Worm (Caenorhabditis elegans): Measurements from ENCODE around the gene nhr-39.

The nhr-39 gene

DNA sequence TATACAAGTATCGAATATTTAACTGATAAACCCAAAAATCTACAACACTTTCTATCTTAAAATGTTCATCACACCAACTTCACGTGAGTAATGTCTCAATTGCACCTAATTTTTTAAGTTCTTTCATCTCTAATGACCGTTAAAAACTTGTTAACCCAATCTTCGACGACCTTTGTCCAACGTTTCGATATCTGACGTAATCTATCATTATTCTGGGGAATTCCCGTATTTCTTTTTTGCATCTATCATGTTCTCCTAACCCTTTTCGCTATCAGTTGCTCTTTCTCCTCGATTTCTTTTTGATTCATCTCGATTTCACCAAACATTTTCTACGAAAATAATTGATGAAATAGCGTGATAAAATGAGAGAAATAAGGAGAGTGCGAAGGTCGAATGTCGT lies 24.6 kb downstream of the nhr-39 start:
- TF ChIP-seq nfya-2 (GFP tag; IDR thresholded peaks at IDR 0.05) = no peak
- no peak for TF ChIP-seq athp-1 (tag; optimal IDR thresholded peaks at IDR 0.05)
- TF ChIP-seq lsy-27 (tag; optimal IDR thresholded peaks at IDR 0.05; ENCODE audit: borderline replicate concordance, insufficient read depth) = no peak
- no peak for TF ChIP-seq nhr-179 (tag; optimal IDR thresholded peaks at IDR 0.05)
- 0 out of 2 replicates have a peak, but pooled peaks have one; percentile 7 for TF ChIP-seq lin-26 (GFP tag; IDR thresholded peaks at IDR 0.05)
- no peak for TF ChIP-seq pbrm-1 (GFP tag; IDR thresholded peaks at IDR 0.05)
- no peak for TF ChIP-seq Y53F4B.3 (GFP tag; IDR thresholded peaks at IDR 0.05)
- no peak for TF ChIP-seq T26A5.8 (tag; optimal IDR thresholded peaks at IDR 0.05)
- TF ChIP-seq ztf-26 (tag; optimal IDR thresholded peaks at IDR 0.05) = peak; percentile 30
- no peak for TF ChIP-seq egl-44 (GFP tag; IDR thresholded peaks at IDR 0.05)
- no peak for TF ChIP-seq madf-6 (GFP tag; IDR thresholded peaks at IDR 0.05)
- TF ChIP-seq nhr-80 (tag; optimal IDR thresholded peaks at IDR 0.05) = peak; percentile 74
- no peak for TF ChIP-seq cebp-2 (GFP tag; IDR thresholded peaks at IDR 0.05)
- TF ChIP-seq hsf-1 (GFP tag; IDR thresholded peaks at IDR 0.05) = no peak
- TF ChIP-seq tlf-1 (GFP tag; optimal IDR thresholded peaks at IDR 0.05) = no peak
- TF ChIP-seq somi-1 (GFP tag; optimal IDR thresholded peaks at IDR 0.05) = no peak
- no peak for TF ChIP-seq xnd-1 (tag; optimal IDR thresholded peaks at IDR 0.05)
- TF ChIP-seq ZK185.1 (tag; optimal IDR thresholded peaks at IDR 0.05; ENCODE audit: poor library complexity, severe bottlenecking) = no peak
- TF ChIP-seq C06A6.2 (GFP tag; conservative IDR thresholded peaks at IDR 0.05) = no peak
- no peak for TF ChIP-seq snpc-1.3 (tag; optimal IDR thresholded peaks at IDR 0.05; ENCODE audit: insufficient read depth)
- peak; percentile 48 for TF ChIP-seq atf-7 (tag; optimal IDR thresholded peaks at IDR 0.05)
- no peak for TF ChIP-seq sptf-2 (GFP tag; optimal IDR thresholded peaks at IDR 0.05)
- no peak for TF ChIP-seq mes-4 (tag; optimal IDR thresholded peaks at IDR 0.05)

DNA sequence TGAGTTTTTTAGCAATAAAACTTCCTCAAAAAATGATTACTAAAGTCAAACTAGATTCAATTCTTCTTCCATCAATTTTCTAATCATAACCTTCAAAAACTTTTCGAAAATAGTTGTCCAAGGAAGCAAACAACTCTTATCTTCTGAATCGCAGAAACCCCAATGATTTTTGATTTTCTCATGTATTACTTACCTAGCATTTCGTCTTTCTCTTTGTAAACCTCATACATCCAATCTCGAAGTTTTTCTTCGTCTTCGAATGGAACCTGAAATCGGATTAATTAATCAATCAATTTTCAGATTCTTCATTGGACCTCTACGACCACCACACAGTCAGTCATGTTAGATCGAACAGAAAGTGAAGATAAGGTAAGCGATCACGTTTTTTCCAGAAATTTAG lies 25.5 kb downstream of the nhr-39 start, which contains the start of gene K07B1.4:
Gene K07B1.4, plus strand, starts transcription at position 301 of the 400 bp plus-strand sequence.
- TF ChIP-seq let-607 (tag; optimal IDR thresholded peaks at IDR 0.05) (no peak), K12H6.12 (tag; optimal IDR thresholded peaks at IDR 0.05) (no peak), gei-17 (GFP tag; optimal IDR thresholded peaks at IDR 0.05) (no peak), snpc-1.3 (tag; optimal IDR thresholded peaks at IDR 0.05; ENCODE audit: insufficient read depth) (no peak)

DNA sequence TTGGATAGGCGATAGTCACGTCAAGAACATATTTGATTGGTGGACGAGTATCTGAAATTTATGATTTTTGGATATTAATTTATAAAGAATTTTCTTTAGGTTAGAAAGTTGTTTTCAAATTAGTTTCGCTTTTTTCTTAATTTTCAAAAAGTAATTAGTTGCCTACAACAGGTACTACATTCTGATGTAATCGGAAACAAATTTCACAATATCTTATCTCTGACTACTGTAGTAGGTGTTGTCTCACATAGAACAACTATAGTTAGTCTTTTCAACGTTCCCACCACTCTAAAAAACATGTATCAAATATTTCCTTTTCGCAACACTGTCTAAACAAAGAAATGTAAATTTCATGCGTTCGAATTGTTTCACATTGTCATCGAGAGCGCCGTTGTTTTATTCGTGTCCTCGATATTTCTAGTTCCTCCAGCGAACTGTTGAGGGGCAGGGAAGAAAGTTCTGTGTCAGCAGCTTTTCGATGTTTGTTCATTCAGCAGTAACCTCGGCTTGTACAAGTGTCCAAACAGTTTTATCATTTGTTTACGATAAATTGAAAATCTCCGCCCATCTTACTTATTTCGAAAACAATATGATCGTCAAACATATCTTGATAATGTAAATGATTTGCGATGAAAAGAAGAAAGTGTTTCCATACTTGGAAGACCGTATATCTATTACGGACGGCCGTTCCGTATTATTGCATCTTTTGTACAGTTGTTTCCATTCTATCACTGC lies 26.3 kb downstream of the nhr-39 start:
- no peak for TF ChIP-seq ceh-100 (GFP tag; IDR thresholded peaks at IDR 0.05)
- no peak for TF ChIP-seq nhr-179 (tag; optimal IDR thresholded peaks at IDR 0.05)
- 0 out of 2 replicates have a peak, but pooled peaks have one; percentile 4 for TF ChIP-seq hmg-1.2 (GFP tag; IDR thresholded peaks at IDR 0.05)
- TF ChIP-seq cebp-1 (GFP tag; IDR thresholded peaks at IDR 0.05) = no peak
- TF ChIP-seq cebp-1 (tag; optimal IDR thresholded peaks at IDR 0.05) = peak; percentile 42
- TF ChIP-seq Y53F4B.3 (GFP tag; IDR thresholded peaks at IDR 0.05) = no peak

DNA sequence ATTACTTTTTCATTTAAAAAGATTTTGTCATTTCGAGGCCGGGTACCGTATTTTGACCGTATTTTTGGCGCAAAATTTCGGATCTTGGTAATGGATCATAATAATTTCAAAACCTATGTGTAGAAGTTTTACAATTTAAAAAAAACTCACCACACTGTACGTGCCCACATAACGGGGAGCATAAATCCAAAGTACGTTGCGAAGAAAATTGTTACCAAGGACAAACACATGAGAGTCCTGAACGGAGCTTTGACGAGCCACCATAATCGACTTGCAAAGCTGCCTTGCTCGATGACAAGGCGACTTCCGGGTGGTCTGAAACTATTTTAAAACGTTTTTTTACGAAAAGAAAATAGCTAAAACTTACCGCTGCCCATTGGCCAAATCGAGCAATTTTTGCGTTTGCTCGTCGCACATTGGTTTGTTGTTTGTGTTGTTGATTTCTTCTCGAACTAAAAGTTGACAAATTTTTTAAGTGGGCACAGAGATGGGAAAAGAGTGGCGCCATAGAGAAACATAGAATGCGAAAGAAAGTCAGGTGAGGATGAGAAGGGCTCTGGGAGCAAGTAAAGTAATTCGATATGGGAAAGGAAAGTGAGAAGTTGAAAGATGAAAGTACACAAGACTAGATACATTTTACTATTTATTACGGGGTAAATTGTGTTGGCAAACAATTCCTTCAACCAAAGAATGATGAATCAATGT lies 29.6 kb downstream of the nhr-39 start:
- TF ChIP-seq hsf-1 (GFP tag; IDR thresholded peaks at IDR 0.05) (no peak), lir-1 (GFP tag; conservative IDR thresholded peaks at IDR 0.05) (no peak), hrde-1 (tag; optimal IDR thresholded peaks at IDR 0.05; ENCODE audit: borderline replicate concordance) (no peak), lin-40 (tag; optimal IDR thresholded peaks at IDR 0.05) (no peak), pbrm-1 (GFP tag; IDR thresholded peaks at IDR 0.05) (no peak), ekl-4 (GFP tag; IDR thresholded peaks at IDR 0.05) (no peak), nhr-120 (GFP tag; IDR thresholded peaks at IDR 0.05) (no peak), ceh-27 (GFP tag; optimal IDR thresholded peaks at IDR 0.05) (no peak), lin-26 (GFP tag; IDR thresholded peaks at IDR 0.05) (no peak), nhr-90 (tag; optimal IDR thresholded peaks at IDR 0.05) (no peak), F22D6.2 (tag; optimal IDR thresholded peaks at IDR 0.05) (no peak), F10E7.11 (tag; optimal IDR thresholded peaks at IDR 0.05) (no peak), rpc-1 (optimal IDR thresholded peaks at IDR 0.05) (no peak), rpc-1 (tag; optimal IDR thresholded peaks at IDR 0.05) (no peak), Y56A3A.18 (GFP tag; IDR thresholded peaks at IDR 0.05) (no peak)
